Fruit fly (Drosophila melanogaster) whole organism, embryonic: ENCODE results near the gene CG15927.

Experiments
- ATbp ChIP-seq: fragments of 200-800 bp; sonication (Bioruptor generic); optimal IDR thresholded peaks from 2 replicates; lab custom pipeline; 2017; ENCODE audit warnings: missing biosample characterization, mild to moderate bottlenecking, missing genetic modification characterization, missing genetic modification reagents
- Aef1 ChIP-seq: fragments of 200-800 bp; sonication (Bioruptor generic); IDR thresholded peaks from 3 replicates; pipeline ENCODE4 v1.3.6; 2022; ENCODE audit warnings: missing biosample characterization, missing genetic modification characterization
- Atf-2 ChIP-seq: fragments of 200-800 bp; sonication (Bioruptor generic); optimal IDR thresholded peaks from 2 replicates; lab custom pipeline; 2016; ENCODE audit warnings: missing biosample characterization, missing genetic modification characterization
- Bdp1 ChIP-seq: fragments of 200-800 bp; sonication (Bioruptor generic); optimal IDR thresholded peaks from 3 replicates; lab custom pipeline; 2016; ENCODE audit warnings: missing biosample characterization, missing genetic modification characterization
- CG12236 ChIP-seq: fragments of 200-800 bp; sonication (Bioruptor generic); optimal IDR thresholded peaks from 2 replicates; lab custom pipeline; 2016; ENCODE audit warnings: missing biosample characterization, missing genetic modification characterization
- CG12769 ChIP-seq: fragments of 200-800 bp; sonication (Bioruptor generic); optimal IDR thresholded peaks from 2 replicates; lab custom pipeline; 2019; ENCODE audit warnings: missing biosample characterization, mild to moderate bottlenecking, missing genetic modification characterization, moderate library complexity
- CG13624 ChIP-seq: fragments of 200-800 bp; sonication (Bioruptor generic); optimal IDR thresholded peaks from 2 replicates; lab custom pipeline; 2016; ENCODE audit warnings: missing biosample characterization, missing genetic modification characterization
- CG14710 ChIP-seq: fragments of 200-800 bp; sonication (Bioruptor generic); optimal IDR thresholded peaks from 3 replicates; lab custom pipeline; 2019; ENCODE audit warnings: missing biosample characterization, mild to moderate bottlenecking, missing genetic modification characterization, moderate library complexity
- CG15514 ChIP-seq: fragments of 200-800 bp; sonication (Bioruptor generic); optimal IDR thresholded peaks from 3 replicates; lab custom pipeline; 2017; ENCODE audit warnings: missing biosample characterization, missing genetic modification characterization, mild to moderate bottlenecking, moderate library complexity, missing genetic modification reagents
- CG17186 ChIP-seq: fragments of 200-800 bp; sonication (Bioruptor generic); optimal IDR thresholded peaks from 3 replicates; lab custom pipeline; 2017; ENCODE audit warnings: missing biosample characterization, missing genetic modification reagents, missing genetic modification characterization
- CG17328 ChIP-seq: fragments of 200-800 bp; sonication (Bioruptor generic); IDR thresholded peaks from 2 replicates; pipeline ENCODE4 v1.3.6; 2022; ENCODE audit warnings: missing biosample characterization, missing genetic modification characterization
- CG17612 ChIP-seq: fragments of 200-800 bp; sonication (Bioruptor generic); IDR thresholded peaks from 2 replicates; pipeline ENCODE4 v1.3.6; 2022; ENCODE audit warnings: missing biosample characterization, missing genetic modification characterization
- CG34376 ChIP-seq: fragments of 200-800 bp; sonication (Bioruptor generic); optimal IDR thresholded peaks from 2 replicates; lab custom pipeline; 2018; ENCODE audit warnings: missing biosample characterization, mild to moderate bottlenecking, missing genetic modification characterization
- CG4360 ChIP-seq: fragments of 200-800 bp; sonication (Bioruptor generic); IDR thresholded peaks from 2 replicates; pipeline ENCODE4 v1.3.6; 2022; ENCODE audit warnings: missing biosample characterization, missing genetic modification characterization
- CG7372 ChIP-seq: fragments of 200-800 bp; sonication (Bioruptor generic); IDR thresholded peaks from 2 replicates; pipeline ENCODE4 v1.3.6; 2022; ENCODE audit warnings: missing biosample characterization, missing genetic modification characterization
- CG7556 ChIP-seq: fragments of 200-800 bp; sonication (Bioruptor generic); optimal IDR thresholded peaks from 2 replicates; lab custom pipeline; 2017; ENCODE audit warnings: missing biosample characterization, mild to moderate bottlenecking, missing genetic modification characterization
- CG7745 ChIP-seq: fragments of 200-800 bp; sonication (Bioruptor generic); optimal IDR thresholded peaks from 2 replicates; lab custom pipeline; 2018; ENCODE audit warnings: missing biosample characterization, mild to moderate bottlenecking, missing genetic modification characterization, moderate library complexity
- CG9215 ChIP-seq: fragments of 200-800 bp; sonication (Bioruptor generic); IDR thresholded peaks from 2 replicates; pipeline ENCODE4 v1.3.6; 2022; ENCODE audit warnings: missing biosample characterization, missing genetic modification characterization
- CG9797 ChIP-seq: fragments of 200-800 bp; sonication (Bioruptor generic); optimal IDR thresholded peaks from 3 replicates; lab custom pipeline; 2018; ENCODE audit warnings: missing biosample characterization, mild to moderate bottlenecking, missing genetic modification characterization
- CkIIα-i1 ChIP-seq: fragments of 200-800 bp; sonication (Bioruptor generic); IDR thresholded peaks from 2 replicates; pipeline ENCODE4 v1.3.6; 2022; ENCODE audit warnings: missing biosample characterization, missing genetic modification characterization
- Doc3 ChIP-seq: fragments of 200-800 bp; sonication (Bioruptor generic); IDR thresholded peaks from 3 replicates; pipeline ENCODE4 v1.3.6; 2022; ENCODE audit warnings: missing biosample characterization, missing genetic modification characterization; ENCODE audit not compliant: partially characterized antibody
- E2f2 ChIP-seq: fragments of 200-800 bp; sonication (Bioruptor generic); IDR thresholded peaks from 2 replicates; pipeline ENCODE4 v1.3.6; 2022; ENCODE audit warnings: missing biosample characterization, missing genetic modification characterization
- GATAe ChIP-seq: fragments of 200-800 bp; sonication (Bioruptor generic); conservative IDR thresholded peaks from 2 replicates; pipeline ENCODE4 v1.3.6; 2022; ENCODE audit warnings: missing biosample characterization, missing genetic modification characterization
- Hr51 ChIP-seq, 2 experiments: fragments of 200-800 bp; sonication (Bioruptor generic); optimal IDR thresholded peaks; 2 replicates in 1 of 2; 3 replicates in 1 of 2; lab custom pipeline; 2016 to 2018; ENCODE audit warnings: missing biosample characterization in 2 of 2, missing genetic modification characterization in 2 of 2, mild to moderate bottlenecking in 1 of 2, moderate library complexity in 1 of 2
- Hsf ChIP-seq: fragments of 200-800 bp; sonication (Bioruptor generic); optimal IDR thresholded peaks from 3 replicates; lab custom pipeline; 2016; ENCODE audit warnings: missing biosample characterization, missing genetic modification characterization
- Side ChIP-seq: fragments of 200-800 bp; sonication (Bioruptor generic); optimal IDR thresholded peaks from 2 replicates; lab custom pipeline; 2016; ENCODE audit warnings: missing biosample characterization, missing genetic modification characterization
- Sin3A ChIP-seq: fragments of >200 bp; optimal IDR thresholded peaks from 2 replicates; lab custom pipeline; 2018
- ac ChIP-seq: fragments of 200-800 bp; sonication (Bioruptor generic); optimal IDR thresholded peaks from 3 replicates; lab custom pipeline; 2017; ENCODE audit warnings: missing biosample characterization, mild to moderate bottlenecking, missing genetic modification characterization
- amos ChIP-seq: fragments of 200-800 bp; sonication (Bioruptor generic); IDR thresholded peaks from 2 replicates; pipeline ENCODE4 v1.3.6; 2022; ENCODE audit warnings: missing biosample characterization, missing genetic modification characterization; ENCODE audit not compliant: partially characterized antibody
- aop ChIP-seq: fragments of 200-800 bp; sonication (Bioruptor generic); IDR thresholded peaks from 2 replicates; pipeline ENCODE4 v1.3.6; 2022; ENCODE audit warnings: missing biosample characterization, missing genetic modification characterization
- az2 ChIP-seq: fragments of 200-800 bp; sonication (Bioruptor generic); optimal IDR thresholded peaks from 3 replicates; lab custom pipeline; 2016; ENCODE audit warnings: missing biosample characterization, missing genetic modification characterization
- bigmax ChIP-seq: fragments of 200-800 bp; sonication (Bioruptor generic); optimal IDR thresholded peaks from 2 replicates; lab custom pipeline; 2018; ENCODE audit warnings: missing biosample characterization, mild to moderate bottlenecking, missing genetic modification characterization
- chif ChIP-seq, 2 experiments: fragments of 200-800 bp; sonication (Bioruptor generic); optimal IDR thresholded peaks; 3 replicates each; lab custom pipeline; 2016; ENCODE audit warnings: missing biosample characterization in 2 of 2, missing genetic modification characterization in 2 of 2
- chn ChIP-seq: fragments of 200-800 bp; sonication (Bioruptor generic); optimal IDR thresholded peaks from 2 replicates; lab custom pipeline; 2016; ENCODE audit warnings: missing biosample characterization, missing genetic modification characterization
- ci ChIP-seq: fragments of 200-800 bp; sonication (Bioruptor generic); IDR thresholded peaks from 3 replicates; pipeline ENCODE4 v1.3.6; 2022; ENCODE audit warnings: missing biosample characterization, missing genetic modification characterization
- corto ChIP-seq: fragments of 200-800 bp; sonication (Bioruptor generic); optimal IDR thresholded peaks from 2 replicates; lab custom pipeline; 2016; ENCODE audit warnings: missing biosample characterization, mild to moderate bottlenecking, missing genetic modification characterization, moderate library complexity
- crp ChIP-seq, 2 experiments: fragments of 200-800 bp; sonication (Bioruptor generic); optimal IDR thresholded peaks; 2 replicates in 1 of 2; 3 replicates in 1 of 2; lab custom pipeline; 2017; ENCODE audit warnings: missing biosample characterization in 2 of 2, missing genetic modification characterization in 2 of 2, mild to moderate bottlenecking in 1 of 2, moderate library complexity in 1 of 2
- danr ChIP-seq: fragments of 200-800 bp; sonication (Bioruptor generic); IDR thresholded peaks from 2 replicates; pipeline ENCODE4 v1.3.6; 2022; ENCODE audit warnings: missing biosample characterization, missing genetic modification characterization
- dm ChIP-seq: fragments of 200-800 bp; sonication (Bioruptor generic); optimal IDR thresholded peaks from 3 replicates; lab custom pipeline; 2016; ENCODE audit warnings: missing biosample characterization, missing genetic modification characterization
- dysf ChIP-seq: fragments of 200-800 bp; sonication (Bioruptor generic); IDR thresholded peaks from 3 replicates; pipeline ENCODE4 v1.3.6; 2022; ENCODE audit warnings: missing biosample characterization, missing genetic modification characterization
- eve ChIP-seq, 2 experiments: fragments of >200 bp; optimal IDR thresholded peaks; 2 replicates each; lab custom pipeline; 2017; ENCODE audit warnings: missing biosample characterization in 2 of 2, missing genetic modification characterization in 2 of 2
- gce ChIP-seq: fragments of 200-800 bp; sonication (Bioruptor generic); IDR thresholded peaks from 3 replicates; pipeline ENCODE4 v1.3.6; 2022; ENCODE audit warnings: missing biosample characterization, missing genetic modification characterization
- kah ChIP-seq: fragments of 200-800 bp; sonication (Bioruptor generic); optimal IDR thresholded peaks from 2 replicates; lab custom pipeline; 2018; ENCODE audit warnings: missing biosample characterization, mild to moderate bottlenecking, missing genetic modification characterization
- ken ChIP-seq: fragments of 200-800 bp; sonication (Bioruptor generic); IDR thresholded peaks from 3 replicates; pipeline ENCODE4 v1.3.6; 2022; ENCODE audit warnings: missing biosample characterization, missing genetic modification characterization
- pb ChIP-seq: fragments of 200-800 bp; sonication (Bioruptor generic); optimal IDR thresholded peaks from 3 replicates; lab custom pipeline; 2016; ENCODE audit warnings: missing biosample characterization, missing genetic modification characterization
- pfk ChIP-seq: fragments of 200-800 bp; sonication (Bioruptor generic); optimal IDR thresholded peaks from 2 replicates; lab custom pipeline; 2018; ENCODE audit warnings: missing biosample characterization, mild to moderate bottlenecking, missing genetic modification characterization, moderate library complexity
- phol ChIP-seq: fragments of 200-800 bp; sonication (Bioruptor generic); optimal IDR thresholded peaks from 3 replicates; lab custom pipeline; 2018; ENCODE audit warnings: missing biosample characterization, mild to moderate bottlenecking, missing genetic modification characterization, moderate library complexity
- ro ChIP-seq: fragments of 200-800 bp; sonication (Bioruptor generic); IDR thresholded peaks from 2 replicates; pipeline ENCODE4 v1.3.6; 2022; ENCODE audit warnings: missing biosample characterization, missing genetic modification characterization
- row ChIP-seq: fragments of 200-800 bp; sonication (Bioruptor generic); IDR thresholded peaks from 3 replicates; pipeline ENCODE4 v1.3.6; 2022; ENCODE audit warnings: missing biosample characterization, missing genetic modification characterization
- stc ChIP-seq: fragments of 200-800 bp; sonication (Bioruptor generic); IDR thresholded peaks from 2 replicates; pipeline ENCODE4 v1.3.6; 2022; ENCODE audit warnings: missing biosample characterization, missing genetic modification characterization
- tx ChIP-seq: fragments of 200-800 bp; sonication (Bioruptor generic); optimal IDR thresholded peaks from 2 replicates; lab custom pipeline; 2016; ENCODE audit warnings: missing biosample characterization, missing genetic modification characterization

Gene CG15927

dm6 chrX:12472244-12472736 lies 17.8 kb downstream of the CG15927 start (continued):
- TF ChIP-seq CG34376 (peak; percentile 92), CG7372 (GFP tag; lab: Robert Waterston, UW) (peak; percentile 95), tx (GFP tag; lab: Kevin White, UChicago) (peak; percentile 8), CG9797 (GFP tag; lab: Kevin White, UChicago) (peak; percentile 4), Atf-2 (peak; percentile 36), CG17612 (GFP tag; lab: Robert Waterston, UW) (peak; percentile 88), Sin3A (lab: Kevin White, UChicago) (no peak), dysf (GFP tag; lab: Robert Waterston, UW) (peak; percentile 97), phol (tag; lab: Kevin White, UChicago) (peak; percentile 93), bigmax (peak; percentile 41), amos (GFP tag; lab: Robert Waterston, UW) (no peak), Aef1 (GFP tag; lab: Robert Waterston, UW) (peak; percentile 94), CG14710 (tag; lab: Kevin White, UChicago) (peak; percentile 84), eve (GFP tag; optimal IDR thresholded peaks at IDR 0.05; lab: Kevin White, UChicago) (peak in 1 of 2 experiments; percentile 97), CG9215 (peak; percentile 95), row (GFP tag; lab: Robert Waterston, UW) (peak; percentile 98), GATAe (GFP tag; lab: Robert Waterston, UW) (peak; percentile 79; the same call in 1 of the 2 replicates), CG15514 (GFP tag; lab: Kevin White, UChicago) (peak; percentile 90), Doc3 (no peak), stc (GFP tag; lab: Robert Waterston, UW) (peak; percentile 90), chn (GFP tag; lab: Kevin White, UChicago) (peak; percentile 66), CG17328 (GFP tag; lab: Robert Waterston, UW) (peak; percentile 93), Hr51 (GFP tag; optimal IDR thresholded peaks at IDR 0.05; lab: Kevin White, UChicago) (peak; percentile 55 to 96), dm (GFP tag; lab: Kevin White, UChicago) (no peak), CG12236 (GFP tag; lab: Kevin White, UChicago) (no peak), Side (GFP tag; lab: Kevin White, UChicago) (peak; percentile 24), E2f2 (GFP tag; lab: Robert Waterston, UW) (peak; percentile 81), ATbp (GFP tag; lab: Kevin White, UChicago) (peak; percentile 90), ac (GFP tag; lab: Kevin White, UChicago) (peak; percentile 55), ro (peak; percentile 84), CG7556 (GFP tag; lab: Kevin White, UChicago) (peak; percentile 95), CkIIα-i1 (GFP tag; lab: Robert Waterston, UW) (peak; percentile 68; the same call in 1 of the 2 replicates), crp (GFP tag; optimal IDR thresholded peaks at IDR 0.05; lab: Kevin White, UChicago) (peak in 1 of 2 experiments; percentile 53), ci (peak; percentile 91), ken (GFP tag; lab: Robert Waterston, UW) (peak; percentile 88), CG12769 (tag; lab: Kevin White, UChicago) (peak; percentile 97), corto (GFP tag; lab: Kevin White, UChicago) (peak; percentile 89), danr (GFP tag; lab: Robert Waterston, UW) (peak; percentile 94), CG17186 (GFP tag; lab: Kevin White, UChicago) (peak; percentile 10), pfk (GFP tag; lab: Kevin White, UChicago) (peak; percentile 52), CG13624 (peak; percentile 60), CG4360 (GFP tag; lab: Robert Waterston, UW) (peak; percentile 72), gce (GFP tag; lab: Robert Waterston, UW) (peak; percentile 90), kah (peak; percentile 87), aop (GFP tag; lab: Robert Waterston, UW) (no peak), az2 (GFP tag; lab: Kevin White, UChicago) (peak; percentile 92), CG7745 (no peak), Hsf (GFP tag; lab: Kevin White, UChicago) (peak; percentile 88), Bdp1 (GFP tag; lab: Kevin White, UChicago) (peak; percentile 59), pb (GFP tag; lab: Kevin White, UChicago) (no peak), chif (GFP tag; optimal IDR thresholded peaks at IDR 0.05; lab: Kevin White, UChicago) (peak; percentile 49 to 57)
